Worm (Caenorhabditis elegans) whole organism, young adult: ENCODE results near the gene fbxa-147.

Experiments used
- B0035.1 ChIP-seq: sonication (generic microtip); optimal IDR thresholded peaks from 2 replicates; lab custom pipeline; 2016; ENCODE audit warnings: missing genetic modification characterization, mild to moderate bottlenecking, missing compliant biosample characterization, missing genotype, missing genetic modification reagents
- B0336.3 ChIP-seq: fragments of 200-800 bp; sonication (Bioruptor generic); IDR thresholded peaks from 2 replicates; pipeline ENCODE4 v1.3.6; 2022; ENCODE audit warnings: missing genetic modification characterization, missing compliant biosample characterization
- C17E4.6 ChIP-seq: fragments of 200-800 bp; sonication (Bioruptor generic); IDR thresholded peaks from 2 replicates; pipeline ENCODE4 v1.3.6; 2022; ENCODE audit warnings: missing genetic modification reagents, missing genetic modification characterization, missing compliant biosample characterization
- F22D6.2 ChIP-seq: sonication (generic microtip); optimal IDR thresholded peaks from 2 replicates; lab custom pipeline; 2016; ENCODE audit warnings: mild to moderate bottlenecking, missing genetic modification characterization, missing compliant biosample characterization
- F33H1.4 ChIP-seq: fragments of 200-800 bp; sonication (Bioruptor generic); IDR thresholded peaks from 2 replicates; pipeline ENCODE4 v1.3.6; 2022; ENCODE audit warnings: missing genetic modification reagents, missing genetic modification characterization, missing compliant biosample characterization
- F37B4.10 ChIP-seq: fragments of 200-800 bp; sonication (Bioruptor generic); IDR thresholded peaks from 2 replicates; pipeline ENCODE4 v1.3.6; 2022; ENCODE audit warnings: missing genetic modification characterization, missing compliant biosample characterization
- F55B11.4 ChIP-seq: sonication (generic microtip); optimal IDR thresholded peaks from 2 replicates; lab custom pipeline; 2016; ENCODE audit warnings: missing compliant biosample characterization, missing genetic modification characterization, borderline replicate concordance; ENCODE audit not compliant: insufficient read depth
- K12H6.12 ChIP-seq: fragments of 200-800 bp; sonication (Bioruptor generic); optimal IDR thresholded peaks from 2 replicates; lab custom pipeline; 2018; ENCODE audit warnings: mild to moderate bottlenecking, missing genetic modification characterization, missing compliant biosample characterization
- T07F8.4 ChIP-seq: sonication (generic microtip); optimal IDR thresholded peaks from 2 replicates; lab custom pipeline; 2016; ENCODE audit warnings: mild to moderate bottlenecking, missing genetic modification characterization, moderate library complexity, missing compliant biosample characterization
- Y53G8AR.9 ChIP-seq: fragments of 200-800 bp; sonication (Bioruptor generic); conservative IDR thresholded peaks from 2 replicates; pipeline ENCODE4 v1.3.6; 2022; ENCODE audit warnings: missing genetic modification reagents, missing genetic modification characterization, missing compliant biosample characterization
- Y56A3A.18 ChIP-seq: fragments of 200-800 bp; sonication (Bioruptor generic); IDR thresholded peaks from 2 replicates; pipeline ENCODE4 v1.3.6; 2022; ENCODE audit warnings: missing genetic modification reagents, missing genetic modification characterization, missing compliant biosample characterization
- aptf-2 ChIP-seq: fragments of 200-800 bp; sonication (Bioruptor generic); conservative IDR thresholded peaks from 2 replicates; pipeline ENCODE4 v1.3.6; 2022; ENCODE audit warnings: missing genetic modification reagents, missing genetic modification characterization, missing compliant biosample characterization
- aptf-3 ChIP-seq: fragments of 200-800 bp; sonication (Bioruptor generic); IDR thresholded peaks from 2 replicates; pipeline ENCODE4 v1.3.6; 2022; ENCODE audit warnings: missing genetic modification characterization, missing compliant biosample characterization
- ceh-27 ChIP-seq: fragments of 200-800 bp; sonication (Bioruptor generic); optimal IDR thresholded peaks from 2 replicates; lab custom pipeline; 2018; ENCODE audit warnings: mild to moderate bottlenecking, missing genetic modification characterization, moderate library complexity, missing compliant biosample characterization
- ceh-58 ChIP-seq: fragments of 200-800 bp; sonication (Bioruptor generic); IDR thresholded peaks from 2 replicates; pipeline ENCODE4 v1.3.6; 2022; ENCODE audit warnings: missing genetic modification characterization, missing compliant biosample characterization
- ceh-91 ChIP-seq: fragments of 200-800 bp; sonication (Bioruptor generic); IDR thresholded peaks from 2 replicates; pipeline ENCODE4 v1.3.6; 2022; ENCODE audit warnings: missing genetic modification reagents, missing genetic modification characterization, missing compliant biosample characterization
- dpff-1 ChIP-seq: sonication (generic microtip); optimal IDR thresholded peaks from 2 replicates; lab custom pipeline; 2017; ENCODE audit warnings: mild to moderate bottlenecking, missing genetic modification characterization, missing compliant biosample characterization
- egrh-3 ChIP-seq: fragments of 200-800 bp; sonication (Bioruptor generic); IDR thresholded peaks from 2 replicates; pipeline ENCODE4 v1.3.6; 2022; ENCODE audit warnings: missing genetic modification reagents, missing genetic modification characterization, missing compliant biosample characterization
- ets-4 ChIP-seq: fragments of 200-800 bp; sonication (Bioruptor generic); optimal IDR thresholded peaks from 2 replicates; lab custom pipeline; 2018; ENCODE audit warnings: mild to moderate bottlenecking, missing genetic modification characterization, missing compliant biosample characterization
- hlh-12 ChIP-seq: sonication (generic microtip); optimal IDR thresholded peaks from 2 replicates; lab custom pipeline; 2016; ENCODE audit warnings: missing genetic modification characterization, missing compliant biosample characterization
- hlh-26 ChIP-seq: fragments of 200-800 bp; sonication (Bioruptor generic); conservative IDR thresholded peaks from 2 replicates; pipeline ENCODE4 v1.3.6; 2022; ENCODE audit warnings: missing genetic modification reagents, missing genetic modification characterization, missing compliant biosample characterization
- hmg-1.2 ChIP-seq: fragments of 200-800 bp; sonication (Bioruptor generic); IDR thresholded peaks from 2 replicates; pipeline ENCODE4 v1.3.6; 2022; ENCODE audit warnings: missing genetic modification reagents, missing genetic modification characterization, missing compliant biosample characterization
- lag-1 ChIP-seq: fragments of 200-800 bp; sonication (Bioruptor generic); IDR thresholded peaks from 2 replicates; pipeline ENCODE4 v1.3.6; 2022; ENCODE audit warnings: missing genetic modification reagents, missing genetic modification characterization, missing compliant biosample characterization
- let-526 ChIP-seq: fragments of 200-800 bp; sonication (Bioruptor generic); IDR thresholded peaks from 2 replicates; pipeline ENCODE4 v1.3.6; 2022; ENCODE audit warnings: missing genetic modification reagents, missing genetic modification characterization, missing compliant biosample characterization
- lsy-27 ChIP-seq: sonication (generic microtip); optimal IDR thresholded peaks from 2 replicates; lab custom pipeline; 2017; ENCODE audit warnings: missing genetic modification characterization, mild to moderate bottlenecking, missing compliant biosample characterization, antibody characterized with exemption, missing genotype, borderline replicate concordance; ENCODE audit not compliant: insufficient read depth
- madf-3 ChIP-seq: fragments of 200-800 bp; sonication (Bioruptor generic); IDR thresholded peaks from 2 replicates; pipeline ENCODE4 v1.3.6; 2022; ENCODE audit warnings: missing genetic modification reagents, missing genetic modification characterization, missing compliant biosample characterization
- madf-6 ChIP-seq: fragments of 200-800 bp; sonication (Bioruptor generic); IDR thresholded peaks from 2 replicates; pipeline ENCODE4 v1.3.6; 2022; ENCODE audit warnings: missing genetic modification reagents, missing genetic modification characterization, missing compliant biosample characterization
- mel-28 ChIP-seq: sonication (generic microtip); optimal IDR thresholded peaks from 2 replicates; lab custom pipeline; 2016; ENCODE audit warnings: borderline replicate concordance, mild to moderate bottlenecking, missing genetic modification characterization, missing compliant biosample characterization
- mes-4 ChIP-seq: sonication (generic microtip); optimal IDR thresholded peaks from 2 replicates; lab custom pipeline; 2016; ENCODE audit warnings: missing genotype, missing genetic modification characterization, missing compliant biosample characterization
- mxl-1 ChIP-seq: sonication (generic microtip); optimal IDR thresholded peaks from 2 replicates; lab custom pipeline; 2016; ENCODE audit warnings: missing genetic modification characterization, missing compliant biosample characterization
- nfya-2 ChIP-seq: fragments of 200-800 bp; sonication (Bioruptor generic); IDR thresholded peaks from 2 replicates; pipeline ENCODE4 v1.3.6; 2022; ENCODE audit warnings: missing genetic modification reagents, missing genetic modification characterization, missing compliant biosample characterization
- nfyb-1 ChIP-seq: fragments of 200-800 bp; sonication (Bioruptor generic); IDR thresholded peaks from 2 replicates; pipeline ENCODE4 v1.3.6; 2022; ENCODE audit warnings: missing genetic modification reagents, missing genetic modification characterization, missing compliant biosample characterization
- nhr-120 ChIP-seq: fragments of 200-800 bp; sonication (Bioruptor generic); IDR thresholded peaks from 2 replicates; pipeline ENCODE4 v1.3.6; 2022; ENCODE audit warnings: missing genetic modification characterization, missing compliant biosample characterization
- nhr-179 ChIP-seq: sonication (generic microtip); optimal IDR thresholded peaks from 2 replicates; lab custom pipeline; 2016; ENCODE audit warnings: mild to moderate bottlenecking, missing genetic modification characterization, missing compliant biosample characterization
- nhr-27 ChIP-seq: fragments of 200-800 bp; sonication (Bioruptor generic); optimal IDR thresholded peaks from 2 replicates; lab custom pipeline; 2018; ENCODE audit warnings: mild to moderate bottlenecking, missing genetic modification characterization, moderate library complexity, missing compliant biosample characterization
- nhr-80 ChIP-seq: sonication (generic microtip); optimal IDR thresholded peaks from 2 replicates; lab custom pipeline; 2016; ENCODE audit warnings: missing genetic modification characterization, missing compliant biosample characterization
- nhr-90 ChIP-seq: sonication (generic microtip); optimal IDR thresholded peaks from 2 replicates; lab custom pipeline; 2016; ENCODE audit warnings: missing genotype, mild to moderate bottlenecking, missing genetic modification characterization, missing compliant biosample characterization
- rec-8 ChIP-seq, 2 experiments: sonication (generic microtip); optimal IDR thresholded peaks; 2 replicates each; lab custom pipeline; 2016; ENCODE audit warnings: mild to moderate bottlenecking in 2 of 2, missing genetic modification characterization in 2 of 2, missing genetic modification reagents in 2 of 2, missing genotype in 2 of 2, missing biosample characterization in 1 of 2, missing compliant biosample characterization in 1 of 2, moderate library complexity in 1 of 2
- repo-1 ChIP-seq: sonication (generic microtip); optimal IDR thresholded peaks from 2 replicates; lab custom pipeline; 2017; ENCODE audit warnings: mild to moderate bottlenecking, missing genetic modification characterization, missing compliant biosample characterization
- snpc-1.3 ChIP-seq: sonication (generic microtip); optimal IDR thresholded peaks from 2 replicates; lab custom pipeline; 2017; ENCODE audit warnings: missing genetic modification characterization, mild to moderate bottlenecking, missing compliant biosample characterization, antibody characterized with exemption, moderate library complexity, missing genotype, missing genetic modification reagents; ENCODE audit not compliant: insufficient read depth
- snpc-4 ChIP-seq, 5 experiments: fragments of 150-350 bp in 1 of 5; sonication (generic microtip) in 4 of 5; optimal IDR thresholded peaks; 2 replicates each; lab custom pipeline; 2014 to 2018; ENCODE audit warnings: missing genetic modification characterization in 5 of 5, missing biosample characterization in 3 of 5, antibody characterized with exemption in 2 of 5, mild to moderate bottlenecking in 2 of 5, missing compliant biosample characterization in 2 of 5, missing genotype in 2 of 5, moderate library complexity in 2 of 5, missing genetic modification reagents in 1 of 5
- tbp1 ChIP-seq: fragments of 200-800 bp; sonication (Bioruptor generic); optimal IDR thresholded peaks from 2 replicates; lab custom pipeline; 2018; ENCODE audit warnings: mild to moderate bottlenecking, missing genetic modification characterization, missing compliant biosample characterization
- unc-62 ChIP-seq: fragments of 150-350 bp; optimal IDR thresholded peaks from 2 replicates; lab custom pipeline; 2014; ENCODE audit warnings: missing biosample characterization, missing genetic modification reagents, missing genetic modification characterization
- xnd-1 ChIP-seq: sonication (generic microtip); optimal IDR thresholded peaks from 2 replicates; lab custom pipeline; 2016; ENCODE audit warnings: missing genotype, missing genetic modification reagents, missing genetic modification characterization, missing compliant biosample characterization
- zfh-2 ChIP-seq: fragments of 200-800 bp; sonication (Bioruptor generic); conservative IDR thresholded peaks from 2 replicates; pipeline ENCODE4 v1.3.6; 2022; ENCODE audit warnings: missing genetic modification reagents, missing genetic modification characterization, missing compliant biosample characterization
- ztf-3 ChIP-seq: fragments of 200-800 bp; sonication (Bioruptor generic); optimal IDR thresholded peaks from 2 replicates; lab custom pipeline; 2018; ENCODE audit warnings: mild to moderate bottlenecking, missing genetic modification characterization, missing compliant biosample characterization

fbxa-147 gene

DNA sequence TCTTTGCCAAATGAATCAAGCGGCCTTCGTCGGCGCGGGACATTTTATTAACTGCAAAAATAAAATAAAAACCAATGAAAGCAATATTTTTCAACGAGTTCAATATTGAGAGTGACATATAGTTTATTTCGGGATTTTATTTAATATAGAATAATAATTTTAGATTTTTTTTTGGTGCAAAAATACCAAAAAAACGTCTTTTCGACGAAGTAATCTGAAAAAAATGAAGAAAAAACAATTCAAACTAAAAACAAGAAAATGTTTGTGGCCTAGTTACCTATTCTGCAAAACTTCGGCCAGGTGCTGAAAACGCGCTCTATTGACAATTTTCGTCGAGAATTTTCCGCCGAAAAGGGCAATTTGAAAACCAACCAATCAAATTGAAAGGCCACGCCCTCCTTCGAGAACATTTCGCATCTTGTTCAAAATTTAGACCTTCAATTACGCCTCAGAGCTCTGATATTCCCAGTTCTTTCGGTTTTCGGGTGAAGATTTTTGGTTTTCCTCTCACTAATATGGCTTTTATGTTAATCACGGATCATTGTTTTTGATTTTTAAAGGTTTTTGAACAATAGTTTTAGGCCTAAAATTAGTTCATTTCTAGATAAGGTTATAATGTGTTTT is 30.8 kb upstream of the fbxa-147 start, which contains the start of gene C47E8.4:
TSS of gene C47E8.4 (minus strand) at position 51 of the 624 bp plus-strand sequence.
- TF ChIP-seq tbp1 (GFP tag; lab: Kevin White, UChicago) (peak; percentile 76), hlh-12 (no peak), nfya-2 (peak; percentile 99), lag-1 (GFP tag; lab: Robert Waterston, UW) (no peak), ceh-91 (GFP tag; lab: Robert Waterston, UW) (peak; percentile 93), unc-62 (GFP tag; lab: Kevin White, UChicago) (peak; percentile 34), madf-3 (GFP tag; lab: Robert Waterston, UW) (peak; percentile 95), let-526 (GFP tag; lab: Robert Waterston, UW) (peak; percentile 96), T07F8.4 (tag; lab: Kevin White, UChicago) (peak; percentile 44), nhr-90 (no peak), dpff-1 (tag; lab: Kevin White, UChicago) (peak; percentile 46), aptf-3 (GFP tag; lab: Robert Waterston, UW) (peak; percentile 75; the same call in 1 of the 2 replicates), nhr-80 (tag; lab: Kevin White, UChicago) (peak; percentile 55), lsy-27 (tag; lab: Kevin White, UChicago) (no peak), mes-4 (no peak), nfyb-1 (GFP tag; lab: Robert Waterston, UW) (peak; percentile 100), nhr-179 (tag; lab: Kevin White, UChicago) (no peak), zfh-2 (GFP tag; lab: Robert Waterston, UW) (no peak), mxl-1 (no peak), Y53G8AR.9 (GFP tag; lab: Robert Waterston, UW) (peak; percentile 95), C17E4.6 (GFP tag; lab: Robert Waterston, UW) (peak; percentile 89), madf-6 (GFP tag; lab: Robert Waterston, UW) (peak; percentile 93), aptf-2 (GFP tag; lab: Robert Waterston, UW) (peak; percentile 68), ceh-58 (0 out of 2 replicates have a peak, but pooled peaks have one; percentile 79), B0336.3 (GFP tag; lab: Robert Waterston, UW) (peak; percentile 90), mel-28 (tag; lab: Kevin White, UChicago) (peak; percentile 65), B0035.1 (peak; percentile 89), egrh-3 (peak; percentile 34; the same call in 1 of the 2 replicates), K12H6.12 (tag; lab: Kevin White, UChicago) (peak; percentile 96), ets-4 (GFP tag; lab: Kevin White, UChicago) (no peak), hmg-1.2 (GFP tag; lab: Robert Waterston, UW) (peak; percentile 72), ztf-3 (peak; percentile 85), hlh-26 (GFP tag; lab: Robert Waterston, UW) (no peak), F22D6.2 (tag; lab: Kevin White, UChicago) (peak; percentile 88), nhr-120 (GFP tag; lab: Robert Waterston, UW) (0 out of 2 replicates have a peak, but pooled peaks have one; percentile 79), ceh-27 (peak; percentile 98), nhr-27 (tag; lab: Kevin White, UChicago) (peak; percentile 92), snpc-1.3 (tag; lab: Kevin White, UChicago) (peak; percentile 89), repo-1 (tag; lab: Kevin White, UChicago) (peak; percentile 88), rec-8 (tag; optimal IDR thresholded peaks at IDR 0.05; lab: Kevin White, UChicago) (peak; percentile 63 to 81), F33H1.4 (peak; percentile 82), Y56A3A.18 (GFP tag; lab: Robert Waterston, UW) (peak; percentile 62; the same call in 1 of the 2 replicates), xnd-1 (tag; lab: Kevin White, UChicago) (peak; percentile 75), snpc-4 (GFP tag; optimal IDR thresholded peaks at IDR 0.05; lab: Kevin White, UChicago) (peak; percentile 71), snpc-4 (tag; optimal IDR thresholded peaks at IDR 0.05; lab: Kevin White, UChicago) (peak; percentile 69 to 92 (median 85)), F55B11.4 (tag; lab: Kevin White, UChicago) (no peak), F37B4.10 (GFP tag; lab: Robert Waterston, UW) (0 out of 2 replicates have a peak, but pooled peaks have one; percentile 33)
